Worm (Caenorhabditis elegans) whole organism, late embryonic: ENCODE measurements around the gene mob-4.

Source experiments
- C08G9.2 ChIP-seq: sonication (generic microtip); optimal IDR thresholded peaks from 2 replicates; lab custom pipeline; 2016; ENCODE audit warnings: mild to moderate bottlenecking, missing genetic modification characterization, moderate library complexity, missing compliant biosample characterization
- F13H6.1 ChIP-seq: sonication (generic microtip); optimal IDR thresholded peaks from 2 replicates; lab custom pipeline; 2016; ENCODE audit warnings: missing genetic modification characterization, missing compliant biosample characterization
- T23F11.4 ChIP-seq: fragments of 200-800 bp; sonication (Bioruptor generic); optimal IDR thresholded peaks from 2 replicates; lab custom pipeline; 2018; ENCODE audit warnings: mild to moderate bottlenecking, missing genetic modification characterization, missing compliant biosample characterization
- Y22D7AL.16 ChIP-seq: sonication (generic microtip); optimal IDR thresholded peaks from 2 replicates; lab custom pipeline; 2016; ENCODE audit warnings: missing genetic modification characterization, missing compliant biosample characterization
- ahr-1 ChIP-seq: sonication (generic microtip); optimal IDR thresholded peaks from 2 replicates; lab custom pipeline; 2016; ENCODE audit warnings: missing genetic modification characterization, missing compliant biosample characterization
- ceh-18 ChIP-seq: sonication (generic microtip); optimal IDR thresholded peaks from 2 replicates; lab custom pipeline; 2016; ENCODE audit warnings: missing genetic modification characterization, missing compliant biosample characterization
- ceh-22 ChIP-seq: sonication (generic microtip); optimal IDR thresholded peaks from 2 replicates; lab custom pipeline; 2017; ENCODE audit warnings: missing biosample characterization, missing genetic modification characterization
- ceh-34 ChIP-seq: sonication (generic microtip); optimal IDR thresholded peaks from 2 replicates; lab custom pipeline; 2016; ENCODE audit warnings: mild to moderate bottlenecking, missing genetic modification characterization, missing compliant biosample characterization
- ceh-48 ChIP-seq: sonication (generic microtip); optimal IDR thresholded peaks from 2 replicates; lab custom pipeline; 2016; ENCODE audit warnings: missing genetic modification characterization, inconsistent platforms, missing compliant biosample characterization
- ceh-9 ChIP-seq: sonication (generic microtip); optimal IDR thresholded peaks from 2 replicates; lab custom pipeline; 2016; ENCODE audit warnings: mild to moderate bottlenecking, missing genetic modification characterization, inconsistent platforms, missing compliant biosample characterization
- che-1 ChIP-seq: sonication (generic microtip); optimal IDR thresholded peaks from 2 replicates; lab custom pipeline; 2016; ENCODE audit warnings: mild to moderate bottlenecking, missing genetic modification characterization, missing compliant biosample characterization
- dmd-4 ChIP-seq: sonication (generic microtip); optimal IDR thresholded peaks from 2 replicates; lab custom pipeline; 2016; ENCODE audit warnings: borderline replicate concordance, missing genetic modification characterization, missing compliant biosample characterization
- dve-1 ChIP-seq: sonication (generic microtip); optimal IDR thresholded peaks from 2 replicates; lab custom pipeline; 2017; ENCODE audit warnings: antibody characterized with exemption, mild to moderate bottlenecking, missing genetic modification characterization, missing compliant biosample characterization
- elt-2 ChIP-seq: sonication (generic microtip); optimal IDR thresholded peaks from 2 replicates; lab custom pipeline; 2016; ENCODE audit warnings: missing genetic modification reagents, missing genetic modification characterization, missing compliant biosample characterization
- ets-4 ChIP-seq: sonication (generic microtip); optimal IDR thresholded peaks from 2 replicates; lab custom pipeline; 2016; ENCODE audit warnings: missing genetic modification characterization, missing compliant biosample characterization
- eyg-1 ChIP-seq: sonication (generic microtip); optimal IDR thresholded peaks from 2 replicates; lab custom pipeline; 2016; ENCODE audit warnings: missing genotype, missing genetic modification characterization, missing compliant biosample characterization
- hlh-8 ChIP-seq: sonication (generic microtip); optimal IDR thresholded peaks from 2 replicates; lab custom pipeline; 2016; ENCODE audit warnings: missing genotype, missing genetic modification characterization, missing compliant biosample characterization
- lim-6 ChIP-seq: sonication (generic microtip); optimal IDR thresholded peaks from 2 replicates; lab custom pipeline; 2016; ENCODE audit warnings: missing genetic modification characterization, missing compliant biosample characterization
- lin-11 ChIP-seq: fragments of 200-800 bp; sonication (Bioruptor generic); optimal IDR thresholded peaks from 2 replicates; lab custom pipeline; 2018; ENCODE audit warnings: mild to moderate bottlenecking, missing genetic modification characterization, missing compliant biosample characterization
- madf-2 ChIP-seq: sonication (generic microtip); optimal IDR thresholded peaks from 2 replicates; lab custom pipeline; 2017; ENCODE audit warnings: missing genetic modification characterization, missing compliant biosample characterization
- mec-3 ChIP-seq: sonication (generic microtip); optimal IDR thresholded peaks from 2 replicates; lab custom pipeline; 2016; ENCODE audit warnings: borderline replicate concordance, missing genetic modification characterization, missing compliant biosample characterization
- nfya-1 ChIP-seq: sonication (generic microtip); optimal IDR thresholded peaks from 2 replicates; lab custom pipeline; 2017; ENCODE audit warnings: missing genetic modification characterization, mild to moderate bottlenecking, missing compliant biosample characterization, antibody characterized with exemption, moderate library complexity
- nhr-11 ChIP-seq: fragments of 150-350 bp; optimal IDR thresholded peaks from 2 replicates; lab custom pipeline; 2014; ENCODE audit warnings: missing biosample characterization, missing genetic modification characterization
- nhr-232 ChIP-seq: sonication (generic microtip); optimal IDR thresholded peaks from 2 replicates; lab custom pipeline; 2016; ENCODE audit warnings: missing genetic modification characterization, missing compliant biosample characterization
- npax-4 ChIP-seq: sonication (generic microtip); optimal IDR thresholded peaks from 2 replicates; lab custom pipeline; 2016; ENCODE audit warnings: missing genetic modification characterization, missing compliant biosample characterization
- odd-2 ChIP-seq: sonication (generic microtip); optimal IDR thresholded peaks from 2 replicates; lab custom pipeline; 2017; ENCODE audit warnings: antibody characterized with exemption, mild to moderate bottlenecking, missing genetic modification characterization, missing compliant biosample characterization
- pha-2 ChIP-seq: sonication (generic microtip); optimal IDR thresholded peaks from 2 replicates; lab custom pipeline; 2017; ENCODE audit warnings: mild to moderate bottlenecking, missing genetic modification characterization, missing compliant biosample characterization
- pros-1 ChIP-seq: fragments of 150-350 bp; optimal IDR thresholded peaks from 2 replicates; lab custom pipeline; 2014; ENCODE audit warnings: missing biosample characterization, missing genetic modification reagents, missing genetic modification characterization
- ref-2 ChIP-seq: sonication (generic microtip); optimal IDR thresholded peaks from 2 replicates; lab custom pipeline; 2016; ENCODE audit warnings: missing genetic modification characterization, missing compliant biosample characterization
- rnt-1 ChIP-seq: sonication (generic microtip); optimal IDR thresholded peaks from 2 replicates; lab custom pipeline; 2016; ENCODE audit warnings: missing genetic modification characterization, missing compliant biosample characterization
- sox-2 ChIP-seq: fragments of 200-800 bp; sonication (Bioruptor generic); IDR thresholded peaks from 2 replicates; pipeline ENCODE4 v1.3.6; 2022; ENCODE audit warnings: missing genetic modification reagents, missing genetic modification characterization, missing compliant biosample characterization
- syd-9 ChIP-seq: sonication (generic microtip); optimal IDR thresholded peaks from 2 replicates; lab custom pipeline; 2016; ENCODE audit warnings: mild to moderate bottlenecking, missing genetic modification characterization, moderate library complexity, missing compliant biosample characterization
- tbx-2 ChIP-seq: sonication (generic microtip); optimal IDR thresholded peaks from 2 replicates; lab custom pipeline; 2016; ENCODE audit warnings: missing genetic modification characterization, missing compliant biosample characterization
- ttx-3 ChIP-seq: sonication (generic microtip); optimal IDR thresholded peaks from 2 replicates; lab custom pipeline; 2016; ENCODE audit warnings: missing genetic modification reagents, missing genetic modification characterization, missing compliant biosample characterization
- unc-86 ChIP-seq: sonication (generic microtip); optimal IDR thresholded peaks from 2 replicates; lab custom pipeline; 2016; ENCODE audit warnings: missing genetic modification characterization, missing compliant biosample characterization
- ztf-16 ChIP-seq: sonication (generic microtip); optimal IDR thresholded peaks from 2 replicates; lab custom pipeline; 2017; ENCODE audit warnings: missing genetic modification characterization, missing compliant biosample characterization

mob-4 gene

ce11 chrIII:8232634-8233033, 7.7 kb downstream of the mob-4 start, which contains the start of gene henn-1:
TSS of gene henn-1 (plus strand) at chrIII:8232651.
- TF ChIP-seq C08G9.2 (tag; lab: Kevin White, UChicago) (no peak), lin-11 (tag; lab: Kevin White, UChicago) (no peak), T23F11.4 (GFP tag; lab: Kevin White, UChicago) (no peak), F13H6.1 (no peak)

- no peak for TF ChIP-seq ets-4
- no peak for TF ChIP-seq ceh-34
- no peak for TF ChIP-seq syd-9 (tag; lab: Kevin White, UChicago)
- no peak for TF ChIP-seq madf-2 (tag; lab: Kevin White, UChicago)
- TF ChIP-seq elt-2 (tag; lab: Kevin White, UChicago), result no peak
- TF ChIP-seq sox-2 (GFP tag; lab: Robert Waterston, UW), result no peak
- TF ChIP-seq nhr-11, result no peak
- no peak for TF ChIP-seq odd-2 (tag; lab: Kevin White, UChicago)
- TF ChIP-seq lim-6 (tag; lab: Kevin White, UChicago), result no peak
- no peak for TF ChIP-seq tbx-2 (tag; lab: Kevin White, UChicago)
- no peak for TF ChIP-seq pha-2
Measured at ce11 chrIII:8235358-8235757, 10.5 kb downstream of the mob-4 start, which contains the start of gene C02F5.14. TSS of gene C02F5.14 (minus strand) at chrIII:8235514.

ce11 chrIII:8235880-8236279, 11.0 kb downstream of the mob-4 start, which contains the start of gene C02F5.5:
TSS of gene C02F5.5 (plus strand) at chrIII:8236180.
- TF ChIP-seq T23F11.4 (GFP tag; lab: Kevin White, UChicago) (no peak), nhr-232 (tag; lab: Kevin White, UChicago) (no peak), dmd-4 (tag; lab: Kevin White, UChicago) (no peak), che-1 (no peak), mec-3 (tag; lab: Kevin White, UChicago) (no peak), unc-86 (tag; lab: Kevin White, UChicago) (no peak), ceh-48 (tag; lab: Kevin White, UChicago) (no peak), ahr-1 (no peak), rnt-1 (tag; lab: Kevin White, UChicago) (no peak), ref-2 (tag; lab: Kevin White, UChicago) (no peak), ceh-9 (tag; lab: Kevin White, UChicago) (no peak), hlh-8 (tag; lab: Kevin White, UChicago) (no peak), dve-1 (tag; lab: Kevin White, UChicago) (no peak), Y22D7AL.16 (tag; lab: Kevin White, UChicago) (no peak), pros-1 (no peak), ceh-22 (tag; lab: Kevin White, UChicago) (no peak), C08G9.2 (tag; lab: Kevin White, UChicago) (no peak), npax-4 (no peak), ztf-16 (tag; lab: Kevin White, UChicago) (no peak), ttx-3 (no peak)

ce11 chrIII:8237827-8238226, 12.9 kb downstream of the mob-4 start, which contains the start of gene tsp-2:
TSS of gene tsp-2 (minus strand) at chrIII:8237935.
- no peak for TF ChIP-seq lim-6 (tag; lab: Kevin White, UChicago)
- peak; percentile 71 for TF ChIP-seq elt-2 (tag; lab: Kevin White, UChicago)
- no peak for TF ChIP-seq eyg-1
- no peak for TF ChIP-seq che-1

ce11 chrIII:8239325-8239724, 14.4 kb downstream of the mob-4 start, which contains the start of gene tsp-1:
TSS of gene tsp-1 (minus strand) at chrIII:8239423.
- TF ChIP-seq ceh-34, result no peak
- no peak for TF ChIP-seq ceh-18
- no peak for TF ChIP-seq nfya-1 (tag; lab: Kevin White, UChicago)
- no peak for TF ChIP-seq sox-2 (GFP tag; lab: Robert Waterston, UW)
- TF ChIP-seq elt-2 (tag; lab: Kevin White, UChicago), result peak; percentile 24
